Fruit fly (Drosophila melanogaster): ENCODE measurements around the gene Prosbeta4R1.

The Prosbeta4R1 gene

DNA sequence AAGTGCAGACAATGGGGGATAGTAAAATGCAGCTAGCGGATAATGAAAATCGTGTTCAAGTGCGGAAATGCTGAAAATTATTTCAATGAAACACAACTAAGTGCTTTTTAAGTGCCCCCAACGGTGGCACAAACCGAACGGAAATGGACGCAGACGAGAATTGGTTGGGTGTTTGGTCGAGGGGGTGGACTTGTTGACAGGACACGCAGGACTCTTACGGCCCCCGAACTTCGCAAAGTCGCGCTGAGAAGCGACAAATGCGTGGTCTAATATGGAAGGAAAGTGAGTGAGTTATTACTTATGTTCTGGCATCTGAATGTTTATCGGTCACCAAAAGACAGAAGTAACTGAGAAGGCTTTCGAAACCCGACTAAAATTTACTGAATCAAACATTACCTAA lies at the start of gene Prosbeta4R1:
TSS of gene Prosbeta4R1 (plus strand) at position 301 of the 400 bp plus-strand sequence.
- no peak for TF ChIP-seq Pif1A (GFP tag; optimal IDR thresholded peaks at IDR 0.05)
- no peak for TF ChIP-seq CG8301 (tag; optimal IDR thresholded peaks at IDR 0.05)
- no peak for TF ChIP-seq rn (GFP tag; IDR thresholded peaks at IDR 0.05)
- no peak for TF ChIP-seq CG32121 (GFP tag; IDR thresholded peaks at IDR 0.05)
- no peak for TF ChIP-seq Snoo (tag; optimal IDR thresholded peaks at IDR 0.05)
- no peak for TF ChIP-seq Ets98B (GFP tag; IDR thresholded peaks at IDR 0.05)
- no peak for TF ChIP-seq CG14655 (GFP tag; optimal IDR thresholded peaks at IDR 0.05)
- no peak for TF ChIP-seq D1 (tag; optimal IDR thresholded peaks at IDR 0.05)

DNA sequence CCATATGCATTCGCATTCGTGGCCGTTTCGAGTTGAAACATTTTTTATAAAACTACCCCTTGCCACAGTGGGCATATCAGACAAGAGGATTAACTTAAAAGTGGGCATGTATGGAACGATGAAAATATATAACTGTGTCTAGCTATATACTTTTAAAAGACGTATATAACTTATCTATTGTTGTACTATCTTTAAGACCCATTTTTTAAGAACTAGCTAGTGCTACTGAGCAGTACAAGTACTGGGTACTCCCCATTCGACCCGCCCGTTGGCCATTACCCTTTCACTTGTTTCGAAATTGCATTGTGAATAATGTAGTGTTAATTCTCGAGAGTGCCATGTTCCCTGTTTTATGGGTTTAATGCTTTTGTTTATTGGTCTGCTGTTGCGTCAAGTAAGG lies 46.1 kb upstream of the Prosbeta4R1 start:
- TF ChIP-seq CG34367 (tag; optimal IDR thresholded peaks at IDR 0.05), result no peak
- TF ChIP-seq CG8159 (tag; optimal IDR thresholded peaks at IDR 0.05), result peak; percentile 35
- TF ChIP-seq CG10348 (GFP tag; IDR thresholded peaks at IDR 0.05), result no peak
- no peak for TF ChIP-seq rn (GFP tag; IDR thresholded peaks at IDR 0.05)
- TF ChIP-seq CG8301 (tag; optimal IDR thresholded peaks at IDR 0.05), result no peak
- TF ChIP-seq fd96Ca (GFP tag; IDR thresholded peaks at IDR 0.05), result no peak
- TF ChIP-seq CG17806 (tag; optimal IDR thresholded peaks at IDR 0.05), result no peak
- TF ChIP-seq D1 (tag; optimal IDR thresholded peaks at IDR 0.05), result no peak

DNA sequence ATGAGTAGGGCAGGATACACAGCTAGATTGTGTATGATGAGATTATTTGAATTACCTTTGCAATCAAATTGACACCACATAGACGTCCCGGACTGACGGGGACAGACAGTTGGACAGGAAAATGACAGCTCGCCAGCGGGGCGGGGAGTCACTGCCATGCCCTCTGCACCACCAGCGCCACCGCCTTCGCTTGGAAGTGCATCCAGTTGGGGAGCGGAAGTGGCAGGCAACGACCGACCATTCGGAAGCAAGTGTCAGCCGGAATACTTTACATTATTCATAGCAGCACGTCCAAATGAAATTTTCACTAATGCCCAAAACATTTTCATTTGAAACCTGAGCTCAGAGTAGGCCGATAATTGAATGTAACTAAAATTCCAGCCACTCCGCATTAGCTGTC lies 43.2 kb upstream of the Prosbeta4R1 start, which contains the start of gene CG15395:
TSS of gene CG15395 (plus strand) at position 301 of the 400 bp plus-strand sequence.
- TF ChIP-seq CG34367 (tag; optimal IDR thresholded peaks at IDR 0.05), result no peak
- no peak for TF ChIP-seq Pif1B (GFP tag; optimal IDR thresholded peaks at IDR 0.05)
- TF ChIP-seq Ets98B (GFP tag; IDR thresholded peaks at IDR 0.05), result no peak
- TF ChIP-seq gl (tag; optimal IDR thresholded peaks at IDR 0.05), result no peak
- TF ChIP-seq fd96Ca (GFP tag; IDR thresholded peaks at IDR 0.05), result no peak
- TF ChIP-seq EcR (GFP tag; optimal IDR thresholded peaks at IDR 0.05), result no peak
- no peak for TF ChIP-seq Snoo (tag; optimal IDR thresholded peaks at IDR 0.05)
- no peak for TF ChIP-seq CG8301 (tag; optimal IDR thresholded peaks at IDR 0.05)
- no peak for TF ChIP-seq CG13204 (GFP tag; optimal IDR thresholded peaks at IDR 0.05)
- TF ChIP-seq CG10348 (GFP tag; IDR thresholded peaks at IDR 0.05), result no peak
- no peak for TF ChIP-seq D1 (tag; optimal IDR thresholded peaks at IDR 0.05)
- TF ChIP-seq CG32121 (GFP tag; IDR thresholded peaks at IDR 0.05), result no peak
- TF ChIP-seq CG9948 (tag; optimal IDR thresholded peaks at IDR 0.05), result no peak

DNA sequence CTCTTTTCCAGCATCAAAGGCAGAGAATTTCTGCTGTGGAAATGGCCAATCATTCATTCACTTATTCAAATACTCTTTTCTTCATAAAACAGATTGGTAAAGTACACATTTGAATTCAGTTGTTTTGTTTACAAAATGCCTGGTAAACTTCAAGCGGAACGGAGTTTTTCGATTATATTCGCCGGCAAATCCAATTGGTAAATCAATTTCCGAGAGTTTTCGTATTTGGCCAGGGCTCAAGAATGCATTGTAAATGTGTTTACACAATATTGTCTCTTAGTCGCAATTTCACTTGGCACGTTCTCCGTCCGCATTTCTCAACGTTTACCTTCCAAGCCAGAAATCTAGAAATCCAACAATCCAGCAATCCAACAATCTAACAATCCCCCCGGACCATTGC lies 33.0 kb upstream of the Prosbeta4R1 start, which contains the start of gene CG43403:
TSS of gene CG43403 (plus strand) at position 301 of the 400 bp plus-strand sequence.
- TF ChIP-seq CG15710 (tag; optimal IDR thresholded peaks at IDR 0.05) (no peak), CG8159 (tag; optimal IDR thresholded peaks at IDR 0.05) (no peak)

DNA sequence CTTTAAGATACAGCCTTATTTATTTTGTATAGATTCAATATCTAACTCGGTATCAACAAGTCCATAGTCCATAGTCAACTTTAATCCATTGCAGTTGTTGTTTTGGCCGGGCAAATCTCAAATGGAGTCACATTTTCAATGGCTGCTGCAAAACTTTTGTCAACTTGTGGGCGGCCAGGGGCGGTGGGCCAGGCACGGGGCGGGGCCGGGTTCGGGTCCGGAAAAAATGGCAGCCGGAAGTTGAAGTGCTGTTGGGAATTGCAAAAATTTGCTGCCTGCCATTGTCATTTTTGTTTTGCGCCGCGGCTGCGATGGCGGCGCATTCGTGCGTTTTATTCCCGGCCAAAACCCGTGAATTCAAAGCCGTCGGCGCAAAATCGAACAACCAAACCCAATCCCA lies 28.9 kb upstream of the Prosbeta4R1 start:
- TF ChIP-seq EcR (GFP tag; optimal IDR thresholded peaks at IDR 0.05) (no peak), CG34367 (tag; optimal IDR thresholded peaks at IDR 0.05) (no peak), CG10348 (GFP tag; IDR thresholded peaks at IDR 0.05) (no peak), CG8159 (tag; optimal IDR thresholded peaks at IDR 0.05) (no peak), CG15710 (tag; optimal IDR thresholded peaks at IDR 0.05) (no peak), CG4496 (GFP tag; IDR thresholded peaks at IDR 0.05) (no peak), CG12605 (GFP tag; IDR thresholded peaks at IDR 0.05) (no peak), CG17806 (tag; optimal IDR thresholded peaks at IDR 0.05) (no peak), rn (GFP tag; IDR thresholded peaks at IDR 0.05) (no peak), Pif1A (GFP tag; optimal IDR thresholded peaks at IDR 0.05) (no peak), CG13204 (GFP tag; optimal IDR thresholded peaks at IDR 0.05) (no peak), gl (tag; optimal IDR thresholded peaks at IDR 0.05) (no peak), CG14655 (GFP tag; optimal IDR thresholded peaks at IDR 0.05) (no peak), D1 (tag; optimal IDR thresholded peaks at IDR 0.05) (no peak), fd96Ca (GFP tag; IDR thresholded peaks at IDR 0.05) (no peak), CG9948 (tag; optimal IDR thresholded peaks at IDR 0.05) (no peak), Ets98B (GFP tag; IDR thresholded peaks at IDR 0.05) (no peak), CG8301 (tag; optimal IDR thresholded peaks at IDR 0.05) (no peak), Snoo (tag; optimal IDR thresholded peaks at IDR 0.05) (no peak)

DNA sequence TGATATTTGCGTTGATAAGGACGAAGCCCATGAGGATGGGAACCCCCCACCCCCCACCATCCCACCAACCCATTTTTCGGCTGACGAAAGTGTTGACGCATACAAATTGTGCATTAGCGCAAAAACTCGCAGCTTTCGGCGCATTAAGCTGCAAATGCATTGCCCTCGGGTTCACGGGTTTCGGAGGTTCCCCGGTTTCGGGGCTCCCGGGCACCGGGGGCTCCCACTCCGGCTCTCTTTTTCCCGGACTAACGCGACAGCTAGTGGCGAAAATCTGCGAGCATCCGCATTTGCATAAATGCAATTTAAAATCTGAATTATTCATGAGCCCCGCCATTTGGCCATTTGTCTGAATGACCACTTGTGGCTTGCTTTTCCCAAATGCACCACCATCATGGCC lies 25.3 kb upstream of the Prosbeta4R1 start:
- TF ChIP-seq CG14655 (GFP tag; optimal IDR thresholded peaks at IDR 0.05) (no peak), CG4496 (GFP tag; IDR thresholded peaks at IDR 0.05) (no peak)

DNA sequence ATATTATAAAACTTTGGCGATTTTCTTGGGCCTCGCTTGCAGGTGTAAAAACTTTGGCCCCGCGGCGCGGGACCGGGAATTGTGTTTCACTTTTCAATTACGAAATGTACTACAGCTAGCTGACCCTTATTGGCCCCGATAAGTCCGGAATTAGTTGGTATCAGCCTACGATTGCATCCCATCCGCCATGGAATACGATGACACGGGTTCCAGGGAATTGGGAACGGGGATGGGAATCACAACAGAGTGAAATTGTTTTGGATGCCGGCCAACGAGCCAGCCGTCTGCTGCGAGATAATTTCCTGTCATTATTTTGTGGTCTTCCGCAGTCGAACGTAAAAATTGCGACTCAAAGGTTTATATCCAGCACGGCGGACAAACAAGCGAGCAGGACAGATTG lies 24.1 kb upstream of the Prosbeta4R1 start:
- TF ChIP-seq fd96Ca (GFP tag; IDR thresholded peaks at IDR 0.05), result no peak
- TF ChIP-seq rn (GFP tag; IDR thresholded peaks at IDR 0.05), result no peak
- TF ChIP-seq CG32121 (GFP tag; IDR thresholded peaks at IDR 0.05), result no peak
- no peak for TF ChIP-seq CG17806 (tag; optimal IDR thresholded peaks at IDR 0.05)
- no peak for TF ChIP-seq D1 (tag; optimal IDR thresholded peaks at IDR 0.05)
- TF ChIP-seq CG10348 (GFP tag; IDR thresholded peaks at IDR 0.05), result no peak
- TF ChIP-seq CG14655 (GFP tag; optimal IDR thresholded peaks at IDR 0.05), result no peak
- TF ChIP-seq CG15710 (tag; optimal IDR thresholded peaks at IDR 0.05), result no peak

Data from whole organism, pupa.